Fruit fly (Drosophila melanogaster) whole organism: ENCODE results near the gene CG7694.

ENCODE experiments used
- CG8478 ChIP-seq: fragments of >200 bp; optimal IDR thresholded peaks from 2 replicates; lab custom pipeline; 2018; ENCODE audit warnings: inconsistent platforms
- Dll ChIP-seq: fragments of >200 bp; optimal IDR thresholded peaks from 2 replicates; lab custom pipeline; 2017
- EcR ChIP-seq, 2 experiments: fragments of >200 bp; optimal IDR thresholded peaks; 2 replicates each; lab custom pipeline; 2017; ENCODE audit warnings: missing biosample characterization in 2 of 2, missing genetic modification characterization in 2 of 2, missing genetic modification reagents in 2 of 2
- pan ChIP-seq: fragments of >200 bp; optimal IDR thresholded peaks from 2 replicates; lab custom pipeline; 2017
- psq ChIP-seq: fragments of >200 bp; optimal IDR thresholded peaks from 2 replicates; lab custom pipeline; 2017
- usp ChIP-seq: fragments of >200 bp; optimal IDR thresholded peaks from 2 replicates; lab custom pipeline; 2017; ENCODE audit warnings: missing biosample characterization, missing genetic modification characterization, mixed read lengths

CG7694 gene

dm6 chr3R:18580979-18581378 is 8.1 kb downstream of the CG7694 start:
- TF ChIP-seq Dll (lab: Kevin White, UChicago) (no peak), psq (lab: Kevin White, UChicago) (no peak), usp (GFP tag; lab: Kevin White, UChicago) (no peak), CG8478 (no peak), EcR (GFP tag; optimal IDR thresholded peaks at IDR 0.05; lab: Kevin White, UChicago) (no peak), pan (lab: Kevin White, UChicago) (no peak)

- TF ChIP-seq EcR (GFP tag; optimal IDR thresholded peaks at IDR 0.05; lab: Kevin White, UChicago) (no peak), CG8478 (no peak), psq (lab: Kevin White, UChicago) (no peak), Dll (lab: Kevin White, UChicago) (no peak), pan (lab: Kevin White, UChicago) (no peak), usp (GFP tag; lab: Kevin White, UChicago) (no peak)
Measured at dm6 chr3R:18582236-18582635, 9.3 kb downstream of the CG7694 start.

- TF ChIP-seq Dll (lab: Kevin White, UChicago): no peak
- TF ChIP-seq CG8478: no peak
- no peak for TF ChIP-seq pan (lab: Kevin White, UChicago)
- TF ChIP-seq psq (lab: Kevin White, UChicago): no peak
- TF ChIP-seq usp (GFP tag; lab: Kevin White, UChicago): no peak
- no peak for TF ChIP-seq EcR (GFP tag; optimal IDR thresholded peaks at IDR 0.05; lab: Kevin White, UChicago)
Measured at dm6 chr3R:18583881-18584545, 11.1 kb downstream of the CG7694 start.

DNA sequence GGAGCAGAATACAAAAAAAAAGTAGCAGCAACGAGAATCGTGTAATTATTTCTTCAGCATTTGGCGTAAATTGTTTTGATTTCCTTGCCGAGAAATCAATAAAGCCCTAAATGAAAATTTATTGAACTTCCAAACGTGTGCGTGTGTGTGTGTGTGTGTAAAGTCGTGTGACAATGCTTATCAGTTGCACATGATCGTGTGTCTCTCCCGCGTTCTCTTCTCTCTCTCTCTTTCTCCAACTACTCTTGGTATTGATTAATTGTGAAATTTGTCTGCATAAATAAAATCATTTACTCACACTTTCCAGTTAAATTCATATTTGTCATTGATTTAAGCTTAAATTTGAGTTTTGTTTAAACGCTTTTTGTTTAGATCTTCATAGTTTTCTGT is 11.7 kb downstream of the CG7694 start:
- no peak for TF ChIP-seq pan (lab: Kevin White, UChicago)
- TF ChIP-seq EcR (GFP tag; optimal IDR thresholded peaks at IDR 0.05; lab: Kevin White, UChicago): peak in 1 of 2 experiments; percentile 17

DNA sequence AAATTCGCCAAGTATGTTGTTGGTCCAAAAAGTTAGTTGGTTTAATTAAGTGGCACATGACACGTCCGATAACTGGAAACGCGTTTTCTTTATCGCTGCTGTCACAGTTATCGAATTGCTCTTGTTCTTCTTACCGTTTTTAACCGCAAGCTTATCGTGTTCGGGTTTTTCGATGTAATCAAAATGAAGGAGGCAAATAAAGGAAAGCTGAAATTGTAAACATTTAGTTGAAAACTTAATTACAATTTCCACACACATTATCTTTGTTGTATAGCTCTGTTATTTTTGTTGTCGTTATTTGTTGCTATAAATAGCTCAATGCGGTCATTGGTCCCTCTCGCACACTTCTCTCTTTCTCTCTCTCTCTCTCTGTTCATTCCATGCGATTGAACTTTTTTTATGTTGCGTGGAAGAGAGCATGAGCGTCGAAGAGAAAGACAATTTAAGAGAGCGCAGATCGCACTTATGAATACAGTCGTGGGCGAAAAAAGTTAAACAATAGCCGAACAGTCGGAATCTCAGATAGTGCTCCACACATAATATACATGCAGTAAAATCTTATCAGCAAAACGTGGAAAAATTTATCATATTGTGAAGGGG is 12.5 kb downstream of the CG7694 start:
- TF ChIP-seq EcR (GFP tag; optimal IDR thresholded peaks at IDR 0.05; lab: Kevin White, UChicago): peak in 1 of 2 experiments; percentile 88
- no peak for TF ChIP-seq psq (lab: Kevin White, UChicago)
- no peak for TF ChIP-seq pan (lab: Kevin White, UChicago)
- no peak for TF ChIP-seq CG8478
- TF ChIP-seq Dll (lab: Kevin White, UChicago): no peak
- TF ChIP-seq usp (GFP tag; lab: Kevin White, UChicago): no peak

dm6 chr3R:18590754-18591153 is 17.9 kb downstream of the CG7694 start, which contains the start of gene qin:
Gene qin (plus strand): TSS chr3R:18591027.
- TF ChIP-seq CG8478 (no peak), psq (lab: Kevin White, UChicago) (no peak)

DNA sequence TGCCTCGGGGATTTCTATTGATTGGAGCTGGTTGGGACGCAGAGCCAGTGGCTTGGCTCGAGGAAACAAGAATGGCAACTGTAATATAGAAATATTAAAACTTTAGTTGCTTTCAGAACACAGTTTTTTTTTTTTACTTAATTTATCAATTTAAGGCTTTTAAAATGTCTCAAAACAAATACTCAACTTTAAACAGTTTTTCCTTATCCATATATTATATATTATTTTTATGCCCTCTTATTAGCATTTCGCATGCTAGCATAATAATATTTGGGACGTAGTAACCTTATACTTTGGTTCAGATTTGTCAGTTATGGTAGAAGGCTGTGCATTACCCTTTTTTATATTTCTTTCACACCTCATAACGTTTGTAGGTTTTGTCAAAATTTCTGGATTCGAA is 25.5 kb downstream of the CG7694 start, which contains the start of gene Tssk:
Gene Tssk, plus strand, starts transcription at position 301 of the 400 bp plus-strand sequence.
- TF ChIP-seq EcR (GFP tag; optimal IDR thresholded peaks at IDR 0.05; lab: Kevin White, UChicago): no peak

dm6 chr3R:18616007-18616406 is 43.1 kb downstream of the CG7694 start:
- no peak for TF ChIP-seq Dll (lab: Kevin White, UChicago)
- no peak for TF ChIP-seq pan (lab: Kevin White, UChicago)
- no peak for TF ChIP-seq CG8478

dm6 chr3R:18617411-18617810 is 44.5 kb downstream of the CG7694 start, which contains the start of gene CG7695:
Gene CG7695 (minus strand): TSS chr3R:18617511.
- TF ChIP-seq usp (GFP tag; lab: Kevin White, UChicago): no peak
- no peak for TF ChIP-seq CG8478
- TF ChIP-seq pan (lab: Kevin White, UChicago): no peak
- TF ChIP-seq EcR (GFP tag; optimal IDR thresholded peaks at IDR 0.05; lab: Kevin White, UChicago): no peak
- TF ChIP-seq Dll (lab: Kevin White, UChicago): no peak
- no peak for TF ChIP-seq psq (lab: Kevin White, UChicago)

DNA sequence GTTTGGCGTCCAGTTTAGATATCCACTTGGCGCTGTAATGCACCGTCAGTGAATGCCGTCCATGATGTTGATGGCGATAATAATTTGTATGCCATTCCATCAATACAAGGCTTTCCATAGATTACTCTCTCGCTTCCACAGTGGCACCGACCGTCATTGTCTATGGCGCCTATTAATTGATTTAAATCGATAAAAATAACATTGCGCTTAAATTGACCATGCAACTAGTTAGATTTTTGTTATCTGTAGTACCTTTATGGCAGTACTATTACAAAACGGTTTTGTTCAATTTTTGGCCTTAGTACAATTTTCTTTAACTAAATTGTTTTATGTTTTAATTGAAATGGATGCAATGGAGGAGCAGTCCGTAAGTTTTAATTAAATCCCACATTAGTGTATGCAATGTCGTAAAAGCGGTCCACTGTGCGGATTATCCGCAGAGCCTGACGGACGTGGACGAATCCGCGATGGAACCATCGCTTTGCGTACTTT is 46.6 kb downstream of the CG7694 start:
- TF ChIP-seq usp (GFP tag; lab: Kevin White, UChicago): no peak
- TF ChIP-seq psq (lab: Kevin White, UChicago): no peak
- no peak for TF ChIP-seq pan (lab: Kevin White, UChicago)
- no peak for TF ChIP-seq EcR (GFP tag; optimal IDR thresholded peaks at IDR 0.05; lab: Kevin White, UChicago)
- no peak for TF ChIP-seq Dll (lab: Kevin White, UChicago)
- no peak for TF ChIP-seq CG8478

DNA sequence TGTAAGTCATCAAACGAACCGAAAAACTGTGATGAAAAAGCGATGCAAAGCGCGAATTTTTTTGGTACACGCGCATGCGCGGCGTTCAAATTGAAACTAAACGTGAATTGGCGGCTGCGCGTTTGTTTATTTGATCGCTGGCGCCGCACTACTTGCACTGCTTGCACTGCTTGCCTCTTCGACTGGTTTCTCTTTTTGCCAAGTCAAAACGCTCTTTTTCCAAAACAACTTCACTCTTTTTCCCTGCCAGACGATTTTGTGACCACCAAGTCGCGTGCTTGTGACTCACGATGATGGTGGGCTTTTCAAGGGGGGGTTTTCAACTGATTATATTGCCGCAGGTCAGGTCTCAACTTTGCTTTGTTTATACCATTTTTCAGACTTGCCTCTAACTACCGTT is 48.3 kb downstream of the CG7694 start, which contains the start of gene CG14304:
Gene CG14304, minus strand, starts transcription at position 98 of the 400 bp plus-strand sequence.
- no peak for TF ChIP-seq EcR (GFP tag; optimal IDR thresholded peaks at IDR 0.05; lab: Kevin White, UChicago)
- TF ChIP-seq usp (GFP tag; lab: Kevin White, UChicago): no peak
- no peak for TF ChIP-seq Dll (lab: Kevin White, UChicago)
- no peak for TF ChIP-seq pan (lab: Kevin White, UChicago)
- no peak for TF ChIP-seq CG8478
- TF ChIP-seq psq (lab: Kevin White, UChicago): no peak

DNA sequence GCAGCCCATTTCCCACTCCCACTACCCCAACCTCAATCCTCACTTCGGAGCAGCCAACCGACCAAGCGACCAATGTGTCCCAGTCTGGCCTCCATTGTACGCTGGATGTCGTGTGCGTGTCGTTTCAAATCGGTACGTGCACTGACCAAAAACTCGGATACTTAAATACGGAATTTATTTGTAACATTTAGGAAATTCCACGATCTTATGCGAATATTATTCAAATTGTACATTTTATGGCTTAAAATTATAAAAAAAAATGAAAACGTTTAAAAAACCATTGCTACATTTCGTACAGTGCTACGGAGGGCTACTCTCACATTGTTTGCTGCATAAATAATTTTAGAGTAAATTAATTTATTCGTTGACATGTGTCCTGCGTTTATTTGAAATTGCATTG is 51.6 kb downstream of the CG7694 start:
- TF ChIP-seq pan (lab: Kevin White, UChicago) (no peak), Dll (lab: Kevin White, UChicago) (no peak), usp (GFP tag; lab: Kevin White, UChicago) (no peak), CG8478 (no peak), EcR (GFP tag; optimal IDR thresholded peaks at IDR 0.05; lab: Kevin White, UChicago) (no peak), psq (lab: Kevin White, UChicago) (no peak)
